Fruit fly (Drosophila melanogaster) S2 (cell line): Measurements from ENCODE around the gene Gnpat.

Experiments used
- CG8478 ChIP-seq: fragments of >200 bp; optimal IDR thresholded peaks from 2 replicates; lab custom pipeline; 2018
- CTCF ChIP-seq, 2 experiments: fragments of >200 bp; optimal IDR thresholded peaks; 2 replicates each; lab custom pipeline; 2018

DNA sequence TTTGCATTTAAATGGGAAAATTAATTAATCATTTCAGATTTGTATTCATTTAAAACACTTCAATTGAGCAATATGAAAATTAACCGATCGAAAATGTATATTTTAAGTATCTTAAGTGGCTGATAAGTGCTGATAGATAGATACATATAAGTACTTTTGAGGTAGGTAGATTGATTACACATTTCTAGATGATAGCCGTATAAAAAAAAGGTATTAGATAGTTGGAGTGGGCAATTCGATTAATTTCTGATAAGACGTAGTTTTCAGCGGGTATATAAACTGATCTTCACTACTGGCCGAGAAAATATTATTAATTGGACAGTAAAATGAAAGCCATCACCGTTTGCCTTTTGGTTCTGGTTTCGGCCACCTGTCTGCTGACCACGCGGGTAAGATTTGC is 14.2 kb upstream of the Gnpat start, which contains the start of gene CG5107:
- TF ChIP-seq CG8478 (lab: Kevin White, UChicago): no peak
- no peak for TF ChIP-seq CTCF (optimal IDR thresholded peaks at IDR 0.05; lab: Kevin White, UChicago)
